Fruit fly (Drosophila melanogaster) whole organism, adult: Measurements from ENCODE around the gene CG12213.

Experiments used
- cic ChIP-seq: fragments of 200-800 bp; sonication (Bioruptor generic); optimal IDR thresholded peaks from 2 replicates; lab custom pipeline; 2017; ENCODE audit warnings: missing biosample characterization, mild to moderate bottlenecking, missing genetic modification characterization, moderate library complexity
- kay ChIP-seq: fragments of 200-800 bp; sonication (Bioruptor generic); peaks from one replicate; lab custom pipeline; 2016; ENCODE audit warnings: missing biosample characterization, missing genetic modification characterization, borderline replicate concordance
- ovo ChIP-seq: fragments of 200-800 bp; sonication (Bioruptor generic); optimal IDR thresholded peaks from 2 replicates; lab custom pipeline; 2016; ENCODE audit warnings: missing biosample characterization, missing genetic modification characterization
- toe ChIP-seq: fragments of 200-800 bp; sonication (Bioruptor generic); optimal IDR thresholded peaks from 2 replicates; lab custom pipeline; 2016; ENCODE audit warnings: missing biosample characterization, missing genetic modification characterization

DNA sequence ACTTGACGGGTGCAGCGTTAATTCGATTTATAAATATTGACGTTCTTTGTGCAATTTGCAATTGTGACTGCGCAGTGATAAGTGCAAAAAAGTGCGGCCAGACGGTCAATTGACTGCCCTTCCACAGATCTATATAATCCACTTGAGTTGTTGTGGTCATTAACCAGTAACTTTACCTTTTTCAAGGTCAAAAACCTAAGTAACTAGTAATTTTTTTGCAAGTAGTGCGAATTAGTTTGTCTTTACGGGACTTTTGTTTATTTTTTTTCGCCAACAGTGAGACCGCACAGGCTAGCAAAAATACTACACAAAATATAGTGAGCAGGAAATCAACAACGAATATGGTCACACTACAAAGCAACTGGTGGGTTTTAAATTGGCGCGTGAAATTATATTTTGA is 7.1 kb upstream of the CG12213 start, which contains the start of gene Tango9:
- peak; percentile 49 for TF ChIP-seq cic
- no peak for TF ChIP-seq toe
- peak; percentile 33 for TF ChIP-seq ovo (GFP tag; lab: Kevin White, UChicago)
- no peak for TF ChIP-seq kay
